Worm (Caenorhabditis elegans) whole organism, L3 larva: ENCODE results near the gene Y54G2A.38.
"Not testable (repeated sequence)": the region's sequence is repeated elsewhere in the genome, so short reads cannot be mapped to it uniquely, and the experiment has no call there.

Experiments used
- aly-2 ChIP-seq: fragments of 150-350 bp; optimal IDR thresholded peaks from 2 replicates; lab custom pipeline; 2014; ENCODE audit warnings: missing biosample characterization, missing genetic modification characterization
- ama-1 ChIP-seq: fragments of 150-350 bp; optimal IDR thresholded peaks from 2 replicates; lab custom pipeline; 2018
- ceh-16 ChIP-seq: sonication (generic microtip); optimal IDR thresholded peaks from 2 replicates; lab custom pipeline; 2017; ENCODE audit warnings: missing biosample characterization, missing genetic modification characterization
- ceh-28 ChIP-seq: fragments of 150-350 bp; optimal IDR thresholded peaks from 2 replicates; lab custom pipeline; 2014; ENCODE audit warnings: missing biosample characterization, missing genetic modification reagents, missing genetic modification characterization
- elt-2 ChIP-seq: sonication (generic microtip); optimal IDR thresholded peaks from 2 replicates; lab custom pipeline; 2016; ENCODE audit warnings: missing genetic modification reagents, mild to moderate bottlenecking, missing genetic modification characterization, missing compliant biosample characterization
- elt-3 ChIP-seq, 3 experiments: fragments of 150-350 bp in 1 of 3; sonication (generic microtip) in 2 of 3; optimal IDR thresholded peaks; 2 replicates in 2 of 3; 4 replicates in 1 of 3; lab custom pipeline; 2014 to 2017; ENCODE audit warnings: missing biosample characterization in 3 of 3, missing genetic modification characterization in 3 of 3
- eor-1 ChIP-seq, 2 experiments: fragments of 150-350 bp; optimal IDR thresholded peaks; 2 replicates each; lab custom pipeline; 2014 to 2018; ENCODE audit warnings: missing biosample characterization in 2 of 2, missing genetic modification characterization in 2 of 2
- fos-1 ChIP-seq: fragments of 150-350 bp; optimal IDR thresholded peaks from 2 replicates; lab custom pipeline; 2014; ENCODE audit warnings: missing biosample characterization, missing genetic modification characterization
- hmg-11 ChIP-seq: sonication (generic microtip); optimal IDR thresholded peaks from 2 replicates; lab custom pipeline; 2016; ENCODE audit warnings: missing genetic modification characterization, missing compliant biosample characterization
- lin-15B ChIP-seq: fragments of 150-350 bp; optimal IDR thresholded peaks from 2 replicates; lab custom pipeline; 2014; ENCODE audit warnings: missing biosample characterization, missing genetic modification characterization
- lsy-12 ChIP-seq: sonication (generic microtip); optimal IDR thresholded peaks from 2 replicates; lab custom pipeline; 2016; ENCODE audit warnings: mild to moderate bottlenecking, missing genetic modification characterization, missing compliant biosample characterization
- mdl-1 ChIP-seq: fragments of 150-350 bp; optimal IDR thresholded peaks from 2 replicates; lab custom pipeline; 2014; ENCODE audit warnings: missing biosample characterization, missing genetic modification characterization
- nfya-1 ChIP-seq: sonication (generic microtip); optimal IDR thresholded peaks from 2 replicates; lab custom pipeline; 2017; ENCODE audit warnings: missing genetic modification characterization, mild to moderate bottlenecking, missing compliant biosample characterization, antibody characterized with exemption, moderate library complexity; ENCODE audit not compliant: insufficient read depth
- nhr-237 ChIP-seq: fragments of 150-350 bp; optimal IDR thresholded peaks from 2 replicates; lab custom pipeline; 2014; ENCODE audit warnings: missing biosample characterization, missing genetic modification characterization
- nhr-25 ChIP-seq: sonication (generic microtip); optimal IDR thresholded peaks from 2 replicates; lab custom pipeline; 2017; ENCODE audit warnings: missing biosample characterization, missing genetic modification characterization
- nhr-28 ChIP-seq: fragments of 150-350 bp; optimal IDR thresholded peaks from 2 replicates; lab custom pipeline; 2014; ENCODE audit warnings: missing biosample characterization, missing genetic modification characterization
- nhr-43 ChIP-seq: sonication (generic microtip); optimal IDR thresholded peaks from 2 replicates; lab custom pipeline; 2016; ENCODE audit warnings: mild to moderate bottlenecking, missing genetic modification characterization, missing compliant biosample characterization; ENCODE audit not compliant: poor library complexity, severe bottlenecking
- pha-4 ChIP-seq: fragments of 150-350 bp; optimal IDR thresholded peaks from 2 replicates; lab custom pipeline; 2014; ENCODE audit warnings: missing biosample characterization, missing genetic modification reagents, missing genetic modification characterization
- pqm-1 ChIP-seq: fragments of 150-350 bp; optimal IDR thresholded peaks from 2 replicates; lab custom pipeline; 2017; ENCODE audit warnings: missing biosample characterization, missing genetic modification characterization, inconsistent platforms
- skn-1 ChIP-seq: fragments of 150-350 bp; optimal IDR thresholded peaks from 2 replicates; lab custom pipeline; 2014; ENCODE audit warnings: missing biosample characterization, missing genetic modification characterization
- snpc-4 ChIP-seq: fragments of 150-350 bp; optimal IDR thresholded peaks from 2 replicates; lab custom pipeline; 2014; ENCODE audit warnings: missing biosample characterization, missing genetic modification characterization
- unc-62 ChIP-seq: fragments of 150-350 bp; sonication (generic microtip); optimal IDR thresholded peaks from 4 replicates; lab custom pipeline; 2014; ENCODE audit warnings: missing biosample characterization, missing genetic modification reagents, missing genetic modification characterization
- zag-1 ChIP-seq: fragments of 150-350 bp; optimal IDR thresholded peaks from 2 replicates; lab custom pipeline; 2014; ENCODE audit warnings: missing biosample characterization, missing genetic modification characterization
- ztf-4 ChIP-seq: fragments of 150-350 bp; optimal IDR thresholded peaks from 2 replicates; lab custom pipeline; 2014; ENCODE audit warnings: missing biosample characterization, missing genetic modification characterization

Y54G2A.38 gene

ce11 chrIV:2759163-2759562, at the start of gene Y54G2A.38:
TSS of gene Y54G2A.38 (plus strand) at chrIV:2759463.
- TF ChIP-seq zag-1 (tag; lab: Kevin White, UChicago) (no peak), ama-1 (lab: Kevin White, UChicago) (no peak), nhr-25 (tag; lab: Kevin White, UChicago) (no peak), nhr-43 (tag; lab: Kevin White, UChicago) (no peak), pha-4 (no peak), ceh-16 (tag; lab: Kevin White, UChicago) (no peak)
- TF ChIP-seq, all 47 proteins: peak for 0

ce11 chrIV:2709590-2710201, 49.6 kb upstream of the Y54G2A.38 start:
- no peak for TF ChIP-seq hmg-11
- no peak for TF ChIP-seq aly-2 (tag; lab: Kevin White, UChicago)
- TF ChIP-seq ama-1 (lab: Kevin White, UChicago) = no peak
- TF ChIP-seq elt-3 (tag; optimal IDR thresholded peaks at IDR 0.05; lab: Kevin White, UChicago) = no peak
- peak; percentile 52 for TF ChIP-seq fos-1 (tag; lab: Kevin White, UChicago)
- no peak for TF ChIP-seq pqm-1
- no peak for TF ChIP-seq unc-62
- peak; percentile 55 for TF ChIP-seq elt-2 (tag; lab: Kevin White, UChicago)
- peak; percentile 39 for TF ChIP-seq pha-4
- TF ChIP-seq lsy-12 (tag; lab: Kevin White, UChicago) = no peak

ce11 chrIV:2710203-2710935, 48.9 kb upstream of the Y54G2A.38 start, which contains the start of gene Y94H6A.10:
TSS of gene Y94H6A.10 (minus strand) at chrIV:2710666.
- TF ChIP-seq ceh-28 (tag; lab: Kevin White, UChicago) = no peak
- peak; percentile 79 for TF ChIP-seq ama-1 (lab: Kevin White, UChicago)
- TF ChIP-seq, all 47 proteins: peak for 1

DNA sequence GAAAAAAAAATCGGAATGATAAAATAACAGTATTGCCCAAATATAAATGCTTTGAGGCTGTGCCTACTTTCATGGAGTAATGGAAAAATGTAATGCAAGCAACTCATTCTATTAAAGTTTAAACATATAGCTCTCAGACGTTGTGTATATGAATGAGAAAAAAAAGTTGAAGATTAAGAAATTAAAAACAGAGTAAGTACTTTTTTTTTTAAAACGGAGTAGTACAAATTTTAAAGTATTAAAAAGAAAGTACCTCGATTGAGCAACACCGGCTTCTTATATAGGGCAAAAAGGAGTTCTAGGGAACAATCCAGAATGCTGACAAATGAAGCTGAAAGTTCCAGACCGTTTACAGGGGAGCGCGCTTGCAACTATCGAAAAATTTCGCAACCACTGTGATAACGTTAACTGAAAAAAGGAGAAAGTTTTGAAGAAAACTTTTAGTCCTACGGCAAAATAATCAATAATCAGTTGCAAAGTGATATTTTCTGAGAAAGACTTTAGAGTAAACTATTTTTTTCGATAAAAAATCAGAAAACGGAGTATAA, 48.1 kb upstream of the Y54G2A.38 start:
- no peak for TF ChIP-seq mdl-1
- TF ChIP-seq snpc-4 = no peak
- peak; percentile 18 for TF ChIP-seq lin-15B (tag; lab: Kevin White, UChicago)
- TF ChIP-seq ama-1 (lab: Kevin White, UChicago) = no peak
- no peak for TF ChIP-seq ceh-28 (tag; lab: Kevin White, UChicago)
- no peak for TF ChIP-seq eor-1 (tag; optimal IDR thresholded peaks at IDR 0.05; lab: Kevin White, UChicago)
- peak; percentile 60 for TF ChIP-seq pqm-1
- TF ChIP-seq elt-2 (tag; lab: Kevin White, UChicago) = peak; percentile 60
- TF ChIP-seq pha-4 = peak; percentile 31
- TF ChIP-seq ztf-4 (tag; lab: Kevin White, UChicago) = no peak
- peak; percentile 34 for TF ChIP-seq skn-1 (tag; lab: Kevin White, UChicago)
- TF ChIP-seq nfya-1 (tag; lab: Kevin White, UChicago) = peak; percentile 0
- no peak for TF ChIP-seq unc-62
- no peak for TF ChIP-seq ceh-16 (tag; lab: Kevin White, UChicago)
- TF ChIP-seq, all 47 proteins: peak for 6

DNA sequence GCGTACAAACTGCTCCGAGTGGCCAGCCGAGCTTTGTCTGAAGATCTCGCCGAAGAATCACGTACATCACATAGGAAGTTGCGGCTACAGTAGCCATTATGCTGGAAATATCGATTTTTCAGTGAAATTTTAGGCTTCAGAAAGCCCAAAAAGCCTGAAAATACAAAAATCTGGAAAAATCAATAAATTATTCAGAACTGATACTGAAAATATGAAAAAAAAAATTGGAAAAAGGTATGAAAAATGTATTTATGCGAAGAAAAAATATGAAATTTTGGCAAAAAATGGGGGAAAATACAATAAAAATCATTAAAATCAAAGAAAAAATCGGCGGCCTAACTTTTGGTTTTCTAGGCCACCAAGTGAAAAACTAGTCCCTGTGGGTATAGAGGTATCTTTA, 46.3 kb upstream of the Y54G2A.38 start, which contains the start of gene Y94H6A.12:
TSS of gene Y94H6A.12 (minus strand) at position 101 of the 400 bp plus-strand sequence.
- TF ChIP-seq nhr-237 = no peak
- TF ChIP-seq pha-4 = no peak
- TF ChIP-seq eor-1 (tag; optimal IDR thresholded peaks at IDR 0.05; lab: Kevin White, UChicago) = no peak
- no peak for TF ChIP-seq lsy-12 (tag; lab: Kevin White, UChicago)

DNA sequence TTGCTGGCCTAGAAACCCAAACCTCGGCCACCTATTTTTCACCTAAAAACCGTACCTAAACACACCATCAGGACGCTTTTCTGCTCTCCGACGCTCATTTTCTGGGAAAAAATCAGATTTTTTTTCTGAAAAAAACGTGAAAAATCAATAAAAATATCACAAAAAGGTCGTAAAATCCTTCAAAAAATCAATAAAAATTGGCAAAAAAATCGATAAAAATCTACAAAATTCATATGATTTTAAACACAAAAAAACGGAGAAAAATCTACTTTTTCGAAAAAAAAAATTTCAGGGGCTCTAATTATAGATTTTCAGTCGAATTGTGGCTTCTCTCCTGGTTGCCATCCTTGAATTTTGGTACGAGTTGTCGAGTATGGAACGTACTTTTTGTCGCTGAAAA, 42.8 kb upstream of the Y54G2A.38 start, which contains the start of gene Y94H6A.7:
TSS of gene Y94H6A.7 (minus strand) at position 101 of the 400 bp plus-strand sequence.
- TF ChIP-seq elt-2 (tag; lab: Kevin White, UChicago); pqm-1; aly-2 (tag; lab: Kevin White, UChicago): not testable (repeated sequence)
- TF ChIP-seq, all 47 proteins: peak for 0; not testable (repeated sequence) for 47

DNA sequence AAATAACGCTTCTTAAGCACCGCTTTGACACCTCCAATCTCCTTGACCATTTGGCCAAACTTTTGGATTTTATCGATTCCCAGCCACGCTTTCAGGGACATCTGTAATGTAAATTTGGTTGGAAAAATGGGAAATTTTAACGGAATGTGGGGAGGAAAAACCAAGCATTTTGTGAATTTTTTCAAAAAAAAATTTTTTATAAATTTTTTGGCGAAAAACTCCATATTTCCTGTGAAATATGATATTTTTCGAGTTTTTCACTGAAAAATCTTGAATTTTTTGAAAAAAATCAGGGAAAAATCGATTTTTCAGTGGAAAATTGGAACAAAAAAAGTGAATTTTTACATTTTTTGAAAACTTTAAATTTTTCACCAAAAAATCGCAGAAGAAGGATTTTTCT, 39.5 kb upstream of the Y54G2A.38 start, which contains the start of gene ndua-12:
TSS of gene ndua-12 (minus strand) at position 101 of the 400 bp plus-strand sequence.
- TF ChIP-seq lsy-12, zag-1, nhr-28 (tag; lab: Kevin White, UChicago): not testable (repeated sequence)
